Fruit fly (Drosophila melanogaster) whole organism, embryonic: ENCODE data around the gene CG44000.

Experiments
- CG10267 ChIP-seq: fragments of 200-800 bp; sonication (Bioruptor generic); optimal IDR thresholded peaks from 2 replicates; lab custom pipeline; 2018; ENCODE audit warnings: missing biosample characterization, mild to moderate bottlenecking, missing genetic modification characterization, moderate library complexity
- CG11723 ChIP-seq: fragments of 200-800 bp; sonication (Bioruptor generic); optimal IDR thresholded peaks from 2 replicates; lab custom pipeline; 2017; ENCODE audit warnings: missing biosample characterization, mild to moderate bottlenecking, missing genetic modification characterization
- CG12659 ChIP-seq: fragments of 200-800 bp; sonication (Bioruptor generic); optimal IDR thresholded peaks from 3 replicates; lab custom pipeline; 2017; ENCODE audit warnings: mild to moderate bottlenecking, missing biosample characterization, missing genetic modification reagents, missing genetic modification characterization
- CG13123 ChIP-seq: fragments of 200-800 bp; sonication (Bioruptor generic); optimal IDR thresholded peaks from 2 replicates; lab custom pipeline; 2016; ENCODE audit warnings: missing biosample characterization, missing genetic modification characterization
- CG13624 ChIP-seq: fragments of 200-800 bp; sonication (Bioruptor generic); optimal IDR thresholded peaks from 2 replicates; lab custom pipeline; 2016; ENCODE audit warnings: missing biosample characterization, missing genetic modification characterization
- CG14860 ChIP-seq: fragments of 200-800 bp; sonication (Bioruptor generic); IDR thresholded peaks from 3 replicates; pipeline ENCODE4 v1.3.6; 2022; ENCODE audit warnings: missing biosample characterization, missing genetic modification characterization; ENCODE audit not compliant: partially characterized antibody
- CG17186 ChIP-seq: fragments of 200-800 bp; sonication (Bioruptor generic); optimal IDR thresholded peaks from 3 replicates; lab custom pipeline; 2017; ENCODE audit warnings: missing biosample characterization, missing genetic modification reagents, missing genetic modification characterization
- CG17612 ChIP-seq: fragments of 200-800 bp; sonication (Bioruptor generic); IDR thresholded peaks from 2 replicates; pipeline ENCODE4 v1.3.6; 2022; ENCODE audit warnings: missing biosample characterization, missing genetic modification characterization
- CG2712 ChIP-seq: fragments of 200-800 bp; optimal IDR thresholded peaks from 3 replicates; lab custom pipeline; 2019; ENCODE audit warnings: missing biosample characterization, mild to moderate bottlenecking, missing genetic modification characterization, moderate library complexity
- CG2889 ChIP-seq: fragments of 200-800 bp; sonication (Bioruptor generic); IDR thresholded peaks from 3 replicates; pipeline ENCODE4 v1.3.6; 2022; ENCODE audit warnings: missing biosample characterization, missing genetic modification characterization
- CG32532 ChIP-seq: fragments of 200-800 bp; sonication (Bioruptor generic); IDR thresholded peaks from 2 replicates; pipeline ENCODE4 v1.3.6; 2022; ENCODE audit warnings: missing biosample characterization, missing genetic modification characterization
- CG42726 ChIP-seq: fragments of 200-800 bp; sonication (Bioruptor generic); IDR thresholded peaks from 2 replicates; pipeline ENCODE4 v1.3.6; 2022; ENCODE audit warnings: missing biosample characterization, missing genetic modification characterization; ENCODE audit not compliant: partially characterized antibody
- CG4360 ChIP-seq: fragments of 200-800 bp; sonication (Bioruptor generic); IDR thresholded peaks from 2 replicates; pipeline ENCODE4 v1.3.6; 2022; ENCODE audit warnings: missing biosample characterization, missing genetic modification characterization
- CG4617 ChIP-seq: fragments of 200-800 bp; sonication (Bioruptor generic); optimal IDR thresholded peaks from 3 replicates; lab custom pipeline; 2016; ENCODE audit warnings: missing biosample characterization, missing genetic modification characterization, borderline replicate concordance
- CG7963 ChIP-seq: fragments of 200-800 bp; sonication (Bioruptor generic); IDR thresholded peaks from 3 replicates; pipeline ENCODE4 v1.3.6; 2022; ENCODE audit warnings: missing biosample characterization, missing genetic modification characterization; ENCODE audit not compliant: partially characterized antibody
- CG8290 ChIP-seq, 3 experiments: fragments of 200-800 bp; sonication (Bioruptor generic); optimal IDR thresholded peaks; 2 replicates each; lab custom pipeline; 2016 to 2019; ENCODE audit warnings: missing biosample characterization in 3 of 3, missing genetic modification characterization in 3 of 3, mild to moderate bottlenecking in 2 of 3, moderate library complexity in 1 of 3
- CTCF ChIP-seq: fragments of 200-800 bp; sonication (Bioruptor generic); optimal IDR thresholded peaks from 2 replicates; lab custom pipeline; 2017; ENCODE audit warnings: missing biosample characterization, mild to moderate bottlenecking, missing genetic modification characterization, moderate library complexity
- Dad ChIP-seq: fragments of 200-800 bp; sonication (Bioruptor generic); optimal IDR thresholded peaks from 3 replicates; lab custom pipeline; 2016; ENCODE audit warnings: missing biosample characterization, missing genetic modification characterization
- Dll ChIP-seq: fragments of 200-800 bp; sonication (Bioruptor generic); IDR thresholded peaks from 4 replicates; pipeline ENCODE4 v1.3.6; 2022; ENCODE audit warnings: missing biosample characterization, missing genetic modification characterization; ENCODE audit not compliant: partially characterized antibody
- Dp ChIP-seq: fragments of 200-800 bp; sonication (Bioruptor generic); optimal IDR thresholded peaks from 2 replicates; lab custom pipeline; 2018; ENCODE audit warnings: missing biosample characterization, mild to moderate bottlenecking, missing genetic modification characterization, moderate library complexity
- Gsc ChIP-seq: fragments of 200-800 bp; sonication (Bioruptor generic); IDR thresholded peaks from 2 replicates; pipeline ENCODE4 v1.3.6; 2022; ENCODE audit warnings: missing biosample characterization, missing genetic modification characterization
- HLH4C ChIP-seq: fragments of 200-800 bp; sonication (Bioruptor generic); IDR thresholded peaks from 3 replicates; pipeline ENCODE4 v1.3.6; 2022; ENCODE audit warnings: missing biosample characterization, missing genetic modification characterization; ENCODE audit not compliant: partially characterized antibody
- Hsf ChIP-seq: fragments of 200-800 bp; sonication (Bioruptor generic); optimal IDR thresholded peaks from 3 replicates; lab custom pipeline; 2016; ENCODE audit warnings: missing biosample characterization, missing genetic modification characterization
- Scr ChIP-seq: fragments of 200-800 bp; sonication (Bioruptor generic); IDR thresholded peaks from 2 replicates; pipeline ENCODE4 v1.3.6; 2022; ENCODE audit warnings: missing biosample characterization, missing genetic modification characterization; ENCODE audit not compliant: partially characterized antibody
- Sry-β ChIP-seq: fragments of 200-800 bp; sonication (Bioruptor generic); optimal IDR thresholded peaks from 2 replicates; lab custom pipeline; 2018; ENCODE audit warnings: missing biosample characterization, mild to moderate bottlenecking, missing genetic modification characterization, moderate library complexity
- Sry-δ ChIP-seq: fragments of 200-800 bp; sonication (Bioruptor generic); optimal IDR thresholded peaks from 2 replicates; lab custom pipeline; 2016; ENCODE audit warnings: missing biosample characterization, missing genetic modification characterization
- Stat92E ChIP-seq, 3 experiments: fragments of >200 bp in 2 of 3; fragments of 200-800 bp in 1 of 3; sonication (Bioruptor generic) in 1 of 3; optimal IDR thresholded peaks; 2 replicates each; lab custom pipeline; 2017 to 2019; ENCODE audit warnings: missing biosample characterization in 3 of 3, missing genetic modification characterization in 3 of 3, mild to moderate bottlenecking in 1 of 3, moderate library complexity in 1 of 3
- Trl ChIP-seq, 3 experiments: fragments of >200 bp in 2 of 3; fragments of 200-800 bp in 1 of 3; sonication (Bioruptor generic) in 1 of 3; optimal IDR thresholded peaks; 2 replicates in 1 of 3; 3 replicates in 2 of 3; lab custom pipeline; 2016 to 2017; ENCODE audit warnings: missing biosample characterization in 1 of 3, missing genetic modification characterization in 1 of 3
- Vsx1 ChIP-seq: fragments of 200-800 bp; sonication (Bioruptor generic); optimal IDR thresholded peaks from 2 replicates; lab custom pipeline; 2017; ENCODE audit warnings: missing biosample characterization, mild to moderate bottlenecking, missing genetic modification characterization, missing genetic modification reagents
- YL-1 ChIP-seq: fragments of 200-800 bp; sonication (Bioruptor generic); optimal IDR thresholded peaks from 3 replicates; lab custom pipeline; 2017; ENCODE audit warnings: missing biosample characterization, mild to moderate bottlenecking, missing genetic modification characterization
- ato ChIP-seq: fragments of 200-800 bp; sonication (Bioruptor generic); IDR thresholded peaks from 2 replicates; pipeline ENCODE4 v1.3.6; 2022; ENCODE audit warnings: missing biosample characterization, missing genetic modification characterization; ENCODE audit not compliant: partially characterized antibody
- cas ChIP-seq: fragments of 200-800 bp; sonication (Bioruptor generic); IDR thresholded peaks from 2 replicates; pipeline ENCODE4 v1.3.6; 2022; ENCODE audit warnings: missing biosample characterization, missing genetic modification characterization
- caup ChIP-seq: fragments of 200-800 bp; sonication (Bioruptor generic); optimal IDR thresholded peaks from 3 replicates; lab custom pipeline; 2017; ENCODE audit warnings: missing biosample characterization, mild to moderate bottlenecking, missing genetic modification characterization, moderate library complexity; ENCODE audit not compliant: severe bottlenecking
- ci ChIP-seq: fragments of 200-800 bp; sonication (Bioruptor generic); IDR thresholded peaks from 3 replicates; pipeline ENCODE4 v1.3.6; 2022; ENCODE audit warnings: missing biosample characterization, missing genetic modification characterization
- crp ChIP-seq, 2 experiments: fragments of 200-800 bp; sonication (Bioruptor generic); optimal IDR thresholded peaks; 2 replicates in 1 of 2; 3 replicates in 1 of 2; lab custom pipeline; 2017; ENCODE audit warnings: missing biosample characterization in 2 of 2, missing genetic modification characterization in 2 of 2, mild to moderate bottlenecking in 1 of 2, moderate library complexity in 1 of 2
- gfzf ChIP-seq: fragments of 200-800 bp; sonication (Bioruptor generic); optimal IDR thresholded peaks from 2 replicates; lab custom pipeline; 2016; ENCODE audit warnings: missing biosample characterization, mild to moderate bottlenecking, missing genetic modification characterization, moderate library complexity
- gsb ChIP-seq: fragments of 200-800 bp; sonication (Bioruptor generic); IDR thresholded peaks from 2 replicates; pipeline ENCODE4 v1.3.6; 2022; ENCODE audit warnings: missing biosample characterization, missing genetic modification characterization
- inv ChIP-seq: fragments of 200-800 bp; sonication (Bioruptor generic); IDR thresholded peaks from 2 replicates; pipeline ENCODE4 v1.3.6; 2022; ENCODE audit warnings: missing biosample characterization, missing genetic modification characterization; ENCODE audit not compliant: partially characterized antibody
- jing ChIP-seq: fragments of 200-800 bp; sonication (Bioruptor generic); optimal IDR thresholded peaks from 2 replicates; lab custom pipeline; 2018; ENCODE audit warnings: missing biosample characterization, mild to moderate bottlenecking, missing genetic modification characterization
- odd ChIP-seq: fragments of 200-800 bp; sonication (Bioruptor generic); optimal IDR thresholded peaks from 2 replicates; lab custom pipeline; 2017; ENCODE audit warnings: missing biosample characterization, mild to moderate bottlenecking, missing genetic modification characterization
- phol ChIP-seq: fragments of 200-800 bp; sonication (Bioruptor generic); optimal IDR thresholded peaks from 3 replicates; lab custom pipeline; 2018; ENCODE audit warnings: missing biosample characterization, mild to moderate bottlenecking, missing genetic modification characterization, moderate library complexity
- pzg ChIP-seq: fragments of 200-800 bp; sonication (Bioruptor generic); optimal IDR thresholded peaks from 3 replicates; lab custom pipeline; 2018; ENCODE audit warnings: missing biosample characterization, mild to moderate bottlenecking, missing genetic modification characterization, moderate library complexity
- rib ChIP-seq: fragments of 200-800 bp; sonication (Bioruptor generic); IDR thresholded peaks from 2 replicates; pipeline ENCODE4 v1.3.6; 2022; ENCODE audit warnings: missing biosample characterization, missing genetic modification characterization
- sna ChIP-seq: fragments of 200-800 bp; sonication (Bioruptor generic); IDR thresholded peaks from 2 replicates; pipeline ENCODE4 v1.3.6; 2022; ENCODE audit warnings: missing biosample characterization, missing genetic modification characterization; ENCODE audit not compliant: partially characterized antibody
- tap ChIP-seq: fragments of 200-800 bp; optimal IDR thresholded peaks from 3 replicates; lab custom pipeline; 2019; ENCODE audit warnings: missing biosample characterization, mild to moderate bottlenecking, missing genetic modification characterization, moderate library complexity
- tll ChIP-seq, 2 experiments: fragments of 200-800 bp in 1 of 2; fragments of >200 bp in 1 of 2; sonication (Bioruptor generic) in 1 of 2; optimal IDR thresholded peaks; 2 replicates each; lab custom pipeline; 2017 to 2019; ENCODE audit warnings: missing biosample characterization in 2 of 2, missing genetic modification characterization in 2 of 2, mild to moderate bottlenecking in 1 of 2, moderate library complexity in 1 of 2
- trem ChIP-seq: fragments of 200-800 bp; optimal IDR thresholded peaks from 3 replicates; lab custom pipeline; 2019; ENCODE audit warnings: missing biosample characterization, mild to moderate bottlenecking, missing genetic modification characterization, moderate library complexity
- vnd ChIP-seq: fragments of 200-800 bp; sonication (Bioruptor generic); IDR thresholded peaks from 3 replicates; pipeline ENCODE4 v1.3.6; 2022; ENCODE audit warnings: missing biosample characterization, missing genetic modification characterization; ENCODE audit not compliant: partially characterized antibody

Gene CG44000

DNA sequence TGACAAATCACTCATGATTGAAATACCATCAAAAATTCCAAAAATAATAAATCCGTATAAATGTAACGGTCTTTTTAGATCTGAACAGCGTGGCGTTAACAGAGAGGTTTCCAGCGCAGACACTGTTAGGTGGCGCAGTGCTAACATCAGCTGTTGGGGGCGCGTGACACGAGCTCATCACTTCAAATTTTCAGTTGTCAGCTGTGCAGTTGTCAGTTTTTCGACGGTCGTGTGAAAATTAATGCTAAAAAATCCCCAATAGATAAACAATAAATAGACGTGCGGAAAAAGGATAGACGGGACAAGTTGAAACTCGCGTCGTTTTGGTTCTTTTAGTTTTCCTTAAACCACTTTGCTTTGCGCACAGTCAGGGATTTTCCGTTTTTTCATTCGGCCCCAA lies 53.2 kb downstream of the CG44000 start, which contains the start of gene CG4230 (continued):
- TF ChIP-seq caup (no peak), Vsx1 (GFP tag; lab: Kevin White, UChicago) (no peak), pzg (GFP tag; lab: Kevin White, UChicago) (peak; percentile 71), Sry-δ (GFP tag; lab: Kevin White, UChicago) (peak; percentile 90), tap (no peak), CG42726 (GFP tag; lab: Robert Waterston, UW) (peak; percentile 48; the same call in 1 of the 2 replicates), rib (GFP tag; lab: Robert Waterston, UW) (no peak), CG32532 (GFP tag; lab: Robert Waterston, UW) (no peak), HLH4C (GFP tag; lab: Robert Waterston, UW) (peak; percentile 69; the same call in 2 of the 3 replicates), CG13123 (GFP tag; lab: Kevin White, UChicago) (no peak), phol (tag; lab: Kevin White, UChicago) (no peak), CG4617 (peak; percentile 39), Sry-β (GFP tag; lab: Kevin White, UChicago) (peak; percentile 50), crp (GFP tag; optimal IDR thresholded peaks at IDR 0.05; lab: Kevin White, UChicago) (peak; percentile 87 to 99), vnd (peak; percentile 63; the same call in 2 of the 3 replicates), CTCF (GFP tag; lab: Kevin White, UChicago) (peak; percentile 54), CG4360 (GFP tag; lab: Robert Waterston, UW) (no peak), CG10267 (peak; percentile 17), Stat92E (GFP tag; optimal IDR thresholded peaks at IDR 0.05; lab: Kevin White, UChicago) (no peak), cas (GFP tag; lab: Robert Waterston, UW) (no peak), CG2712 (tag; lab: Kevin White, UChicago) (peak; percentile 30), CG8290 (GFP tag; optimal IDR thresholded peaks at IDR 0.05; lab: Kevin White, UChicago) (no peak), CG8290 (tag; optimal IDR thresholded peaks at IDR 0.05; lab: Kevin White, UChicago) (peak in 1 of 2 experiments; percentile 45), odd (GFP tag; lab: Kevin White, UChicago) (no peak), sna (GFP tag; lab: Robert Waterston, UW) (peak; percentile 79), tll (GFP tag; optimal IDR thresholded peaks at IDR 0.05; lab: Kevin White, UChicago) (no peak), trem (tag; lab: Kevin White, UChicago) (peak; percentile 65), Scr (peak; percentile 85), Dp (GFP tag; lab: Kevin White, UChicago) (peak; percentile 14), CG7963 (GFP tag; lab: Robert Waterston, UW) (peak; percentile 81), CG13624 (no peak), ci (GFP tag; lab: Robert Waterston, UW) (peak; percentile 45; the same call in 1 of the 3 replicates), gsb (GFP tag; lab: Robert Waterston, UW) (no peak), Dad (GFP tag; lab: Kevin White, UChicago) (no peak), Hsf (GFP tag; lab: Kevin White, UChicago) (no peak), CG12659 (peak; percentile 26), Gsc (GFP tag; lab: Robert Waterston, UW) (no peak), CG14860 (GFP tag; lab: Robert Waterston, UW) (peak; percentile 69; the same call in 2 of the 3 replicates), Dll (GFP tag; lab: Robert Waterston, UW) (peak; percentile 84), ato (GFP tag; lab: Robert Waterston, UW) (peak; percentile 53; the same call in 1 of the 2 replicates), CG17186 (GFP tag; lab: Kevin White, UChicago) (peak; percentile 86), inv (GFP tag; lab: Robert Waterston, UW) (peak; percentile 65), CG17612 (GFP tag; lab: Robert Waterston, UW) (no peak), CG2889 (GFP tag; lab: Robert Waterston, UW) (no peak), jing (no peak), CG11723 (GFP tag; lab: Kevin White, UChicago) (no peak), gfzf (GFP tag; lab: Kevin White, UChicago) (peak; percentile 39), Trl (optimal IDR thresholded peaks at IDR 0.05; lab: Kevin White, UChicago) (no peak), Trl (GFP tag; optimal IDR thresholded peaks at IDR 0.05; lab: Kevin White, UChicago) (no peak), YL-1 (GFP tag; lab: Kevin White, UChicago) (peak; percentile 40)
